Worm (Caenorhabditis elegans) whole organism, late embryonic: Measurements from ENCODE around the gene nekl-3.

Experiments used
- C38D4.7 ChIP-seq: fragments of 200-800 bp; sonication (Bioruptor generic); optimal IDR thresholded peaks from 2 replicates; lab custom pipeline; 2018; ENCODE audit warnings: mild to moderate bottlenecking, missing genetic modification characterization, moderate library complexity, missing compliant biosample characterization
- F13H6.1 ChIP-seq: sonication (generic microtip); optimal IDR thresholded peaks from 2 replicates; lab custom pipeline; 2016; ENCODE audit warnings: missing genetic modification characterization, missing compliant biosample characterization
- K02D7.2 ChIP-seq: sonication (generic microtip); optimal IDR thresholded peaks from 2 replicates; lab custom pipeline; 2017; ENCODE audit warnings: mild to moderate bottlenecking, missing genetic modification characterization, missing compliant biosample characterization
- Y22D7AL.16 ChIP-seq: sonication (generic microtip); optimal IDR thresholded peaks from 2 replicates; lab custom pipeline; 2016; ENCODE audit warnings: missing genetic modification characterization, missing compliant biosample characterization
- ceh-14 ChIP-seq: sonication (generic microtip); optimal IDR thresholded peaks from 2 replicates; lab custom pipeline; 2016; ENCODE audit warnings: missing genotype, missing genetic modification characterization, missing compliant biosample characterization
- ceh-19 ChIP-seq: fragments of 200-800 bp; sonication (Bioruptor generic); optimal IDR thresholded peaks from 2 replicates; lab custom pipeline; 2018; ENCODE audit warnings: mild to moderate bottlenecking, missing genetic modification characterization, missing compliant biosample characterization
- ceh-2 ChIP-seq: sonication (generic microtip); optimal IDR thresholded peaks from 2 replicates; lab custom pipeline; 2016; ENCODE audit warnings: missing genotype, missing genetic modification characterization, missing compliant biosample characterization
- ceh-45 ChIP-seq: fragments of 200-800 bp; sonication (Bioruptor generic); IDR thresholded peaks from 2 replicates; pipeline ENCODE4 v1.3.6; 2022; ENCODE audit warnings: missing genetic modification reagents, missing genetic modification characterization, missing compliant biosample characterization
- ceh-48 ChIP-seq: sonication (generic microtip); optimal IDR thresholded peaks from 2 replicates; lab custom pipeline; 2016; ENCODE audit warnings: missing genetic modification characterization, inconsistent platforms, missing compliant biosample characterization
- ceh-9 ChIP-seq: sonication (generic microtip); optimal IDR thresholded peaks from 2 replicates; lab custom pipeline; 2016; ENCODE audit warnings: mild to moderate bottlenecking, missing genetic modification characterization, inconsistent platforms, missing compliant biosample characterization
- che-1 ChIP-seq: sonication (generic microtip); optimal IDR thresholded peaks from 2 replicates; lab custom pipeline; 2016; ENCODE audit warnings: mild to moderate bottlenecking, missing genetic modification characterization, missing compliant biosample characterization
- dve-1 ChIP-seq: sonication (generic microtip); optimal IDR thresholded peaks from 2 replicates; lab custom pipeline; 2017; ENCODE audit warnings: antibody characterized with exemption, mild to moderate bottlenecking, missing genetic modification characterization, missing compliant biosample characterization
- elt-2 ChIP-seq: sonication (generic microtip); optimal IDR thresholded peaks from 2 replicates; lab custom pipeline; 2016; ENCODE audit warnings: missing genetic modification reagents, missing genetic modification characterization, missing compliant biosample characterization
- eyg-1 ChIP-seq: sonication (generic microtip); optimal IDR thresholded peaks from 2 replicates; lab custom pipeline; 2016; ENCODE audit warnings: missing genotype, missing genetic modification characterization, missing compliant biosample characterization
- fkh-6 ChIP-seq: sonication (generic microtip); optimal IDR thresholded peaks from 2 replicates; lab custom pipeline; 2016; ENCODE audit warnings: missing genetic modification characterization, missing compliant biosample characterization
- gmeb-2 ChIP-seq: sonication (generic microtip); optimal IDR thresholded peaks from 2 replicates; lab custom pipeline; 2016; ENCODE audit warnings: missing genetic modification characterization, inconsistent platforms, missing compliant biosample characterization
- hlh-13 ChIP-seq: fragments of 200-800 bp; sonication (Bioruptor generic); optimal IDR thresholded peaks from 2 replicates; lab custom pipeline; 2018; ENCODE audit warnings: mild to moderate bottlenecking, missing genetic modification characterization, missing compliant biosample characterization
- hlh-15 ChIP-seq: sonication (generic microtip); optimal IDR thresholded peaks from 2 replicates; lab custom pipeline; 2016; ENCODE audit warnings: missing genetic modification characterization, missing compliant biosample characterization
- hlh-6 ChIP-seq: sonication (generic microtip); optimal IDR thresholded peaks from 2 replicates; lab custom pipeline; 2016; ENCODE audit warnings: missing genotype, missing genetic modification characterization, missing compliant biosample characterization
- hlh-8 ChIP-seq: sonication (generic microtip); optimal IDR thresholded peaks from 2 replicates; lab custom pipeline; 2016; ENCODE audit warnings: missing genotype, missing genetic modification characterization, missing compliant biosample characterization
- lin-11 ChIP-seq: fragments of 200-800 bp; sonication (Bioruptor generic); optimal IDR thresholded peaks from 2 replicates; lab custom pipeline; 2018; ENCODE audit warnings: mild to moderate bottlenecking, missing genetic modification characterization, missing compliant biosample characterization
- madf-2 ChIP-seq: sonication (generic microtip); optimal IDR thresholded peaks from 2 replicates; lab custom pipeline; 2017; ENCODE audit warnings: missing genetic modification characterization, missing compliant biosample characterization
- nfya-1 ChIP-seq: sonication (generic microtip); optimal IDR thresholded peaks from 2 replicates; lab custom pipeline; 2017; ENCODE audit warnings: missing genetic modification characterization, mild to moderate bottlenecking, missing compliant biosample characterization, antibody characterized with exemption, moderate library complexity
- nhr-232 ChIP-seq: sonication (generic microtip); optimal IDR thresholded peaks from 2 replicates; lab custom pipeline; 2016; ENCODE audit warnings: missing genetic modification characterization, missing compliant biosample characterization
- npax-4 ChIP-seq: sonication (generic microtip); optimal IDR thresholded peaks from 2 replicates; lab custom pipeline; 2016; ENCODE audit warnings: missing genetic modification characterization, missing compliant biosample characterization
- pros-1 ChIP-seq: fragments of 150-350 bp; optimal IDR thresholded peaks from 2 replicates; lab custom pipeline; 2014; ENCODE audit warnings: missing biosample characterization, missing genetic modification reagents, missing genetic modification characterization
- ref-2 ChIP-seq: sonication (generic microtip); optimal IDR thresholded peaks from 2 replicates; lab custom pipeline; 2016; ENCODE audit warnings: missing genetic modification characterization, missing compliant biosample characterization
- rnt-1 ChIP-seq: sonication (generic microtip); optimal IDR thresholded peaks from 2 replicates; lab custom pipeline; 2016; ENCODE audit warnings: missing genetic modification characterization, missing compliant biosample characterization
- sox-2 ChIP-seq: fragments of 200-800 bp; sonication (Bioruptor generic); IDR thresholded peaks from 2 replicates; pipeline ENCODE4 v1.3.6; 2022; ENCODE audit warnings: missing genetic modification reagents, missing genetic modification characterization, missing compliant biosample characterization
- sox-4 ChIP-seq: sonication (generic microtip); optimal IDR thresholded peaks from 2 replicates; lab custom pipeline; 2017; ENCODE audit warnings: mild to moderate bottlenecking, missing genetic modification characterization, inconsistent platforms, missing compliant biosample characterization
- tbx-7 ChIP-seq: sonication (generic microtip); optimal IDR thresholded peaks from 2 replicates; lab custom pipeline; 2016; ENCODE audit warnings: missing genotype, missing genetic modification characterization, missing compliant biosample characterization
- ttx-3 ChIP-seq: sonication (generic microtip); optimal IDR thresholded peaks from 2 replicates; lab custom pipeline; 2016; ENCODE audit warnings: missing genetic modification reagents, missing genetic modification characterization, missing compliant biosample characterization
- unc-3 ChIP-seq, 2 experiments: fragments of 200-800 bp in 1 of 2; sonication (Bioruptor generic) in 1 of 2; sonication (generic microtip) in 1 of 2; conservative IDR thresholded peaks in 1 of 2; optimal IDR thresholded peaks in 1 of 2; 2 replicates each; pipeline versions ENCODE4 v1.3.6 to Lab custom; 2016 to 2022; ENCODE audit warnings: missing compliant biosample characterization in 2 of 2, missing genetic modification characterization in 2 of 2, missing genetic modification reagents in 1 of 2
- unc-42 ChIP-seq: sonication (generic microtip); optimal IDR thresholded peaks from 2 replicates; lab custom pipeline; 2016; ENCODE audit warnings: missing genotype, missing genetic modification characterization, missing compliant biosample characterization
- unc-55 ChIP-seq: sonication (generic microtip); optimal IDR thresholded peaks from 2 replicates; lab custom pipeline; 2017; ENCODE audit warnings: missing biosample characterization, missing genetic modification reagents, missing genetic modification characterization
- zip-5 ChIP-seq: sonication (generic microtip); optimal IDR thresholded peaks from 2 replicates; lab custom pipeline; 2016; ENCODE audit warnings: missing genetic modification characterization, missing compliant biosample characterization

nekl-3 gene

ce11 chrX:12378293-12378692 lies 13.0 kb downstream of the nekl-3 start, which contains the start of gene glb-13:
glb-13 (minus strand) TSS chrX:12378393.
- TF ChIP-seq fkh-6 (tag; lab: Kevin White, UChicago): no peak
- no peak for TF ChIP-seq eyg-1 (tag; lab: Kevin White, UChicago)
- no peak for TF ChIP-seq ceh-19 (GFP tag; lab: Kevin White, UChicago)
- TF ChIP-seq unc-3 (GFP tag; conservative IDR thresholded peaks at IDR 0.05; lab: Robert Waterston, UW): no peak
- TF ChIP-seq unc-3 (tag; optimal IDR thresholded peaks at IDR 0.05; lab: Kevin White, UChicago): no peak
- TF ChIP-seq hlh-13: no peak
- no peak for TF ChIP-seq ceh-48 (tag; lab: Kevin White, UChicago)
- no peak for TF ChIP-seq npax-4 (tag; lab: Kevin White, UChicago)
- TF ChIP-seq pros-1 (tag; lab: Kevin White, UChicago): no peak
- TF ChIP-seq nfya-1 (tag; lab: Kevin White, UChicago): no peak
- TF ChIP-seq rnt-1 (tag; lab: Kevin White, UChicago): no peak
- TF ChIP-seq ceh-14 (tag; lab: Kevin White, UChicago): no peak
- no peak for TF ChIP-seq lin-11 (tag; lab: Kevin White, UChicago)
- TF ChIP-seq nhr-232: no peak
- TF ChIP-seq zip-5 (tag; lab: Kevin White, UChicago): no peak
- no peak for TF ChIP-seq che-1 (tag; lab: Kevin White, UChicago)
- no peak for TF ChIP-seq elt-2 (tag; lab: Kevin White, UChicago)
- no peak for TF ChIP-seq unc-55 (GFP tag; lab: Kevin White, UChicago)
- no peak for TF ChIP-seq gmeb-2
- no peak for TF ChIP-seq ceh-2 (tag; lab: Kevin White, UChicago)

DNA sequence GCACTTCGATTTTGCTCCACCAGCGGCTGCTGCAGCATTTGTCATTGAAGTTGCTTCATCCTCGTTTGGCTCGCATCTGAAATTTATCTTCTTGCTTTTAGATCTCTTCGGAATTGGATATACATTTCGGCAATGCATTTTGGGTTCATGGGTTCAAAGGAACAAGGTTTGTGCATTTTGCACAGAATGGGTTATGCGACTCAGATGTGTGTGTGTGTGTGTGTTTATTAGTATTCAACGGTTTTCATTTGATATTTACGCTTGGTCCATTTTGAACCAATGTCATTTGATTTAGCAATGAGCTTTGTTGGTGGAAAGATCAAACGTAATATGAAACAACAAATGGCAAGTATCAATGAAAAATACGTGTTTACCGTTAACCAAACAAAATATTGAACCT lies 15.5 kb downstream of the nekl-3 start:
- TF ChIP-seq lin-11 (tag; lab: Kevin White, UChicago) (no peak), tbx-7 (tag; lab: Kevin White, UChicago) (no peak), Y22D7AL.16 (tag; lab: Kevin White, UChicago) (no peak), rnt-1 (tag; lab: Kevin White, UChicago) (no peak), unc-42 (tag; lab: Kevin White, UChicago) (no peak), dve-1 (tag; lab: Kevin White, UChicago) (no peak), C38D4.7 (no peak), ceh-9 (tag; lab: Kevin White, UChicago) (no peak), gmeb-2 (no peak), sox-4 (tag; lab: Kevin White, UChicago) (no peak)

DNA sequence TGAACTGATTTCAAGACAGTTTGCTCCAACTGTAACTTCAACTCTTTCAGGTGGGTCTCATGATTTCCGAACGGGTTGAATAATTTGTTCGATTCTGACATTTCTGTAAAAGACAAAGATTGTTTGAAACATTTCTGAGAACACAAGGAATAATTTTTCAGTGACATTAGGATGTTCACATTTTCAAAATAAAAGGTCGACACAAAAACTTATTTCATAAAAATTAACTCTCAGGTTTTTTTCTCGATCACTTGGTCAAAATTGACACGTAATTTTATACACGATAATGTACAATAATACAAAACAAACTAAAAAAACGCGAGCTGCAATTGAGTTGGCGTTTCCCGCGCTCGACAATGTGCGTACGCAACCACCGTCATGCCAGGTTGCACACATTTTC lies 20.0 kb downstream of the nekl-3 start, which contains the start of gene rif-1.2:
TSS of gene rif-1.2 (minus strand) at position 101 of the 400 bp plus-strand sequence.
- TF ChIP-seq sox-2 (GFP tag; lab: Robert Waterston, UW) (no peak), nhr-232 (no peak), ref-2 (no peak), madf-2 (tag; lab: Kevin White, UChicago) (no peak), nfya-1 (tag; lab: Kevin White, UChicago) (no peak), eyg-1 (tag; lab: Kevin White, UChicago) (no peak), hlh-13 (no peak), ttx-3 (tag; lab: Kevin White, UChicago) (no peak), hlh-15 (tag; lab: Kevin White, UChicago) (no peak), hlh-8 (tag; lab: Kevin White, UChicago) (no peak), unc-3 (GFP tag; conservative IDR thresholded peaks at IDR 0.05; lab: Robert Waterston, UW) (no peak), unc-3 (tag; optimal IDR thresholded peaks at IDR 0.05; lab: Kevin White, UChicago) (no peak), K02D7.2 (no peak), ceh-45 (GFP tag; lab: Robert Waterston, UW) (no peak), sox-4 (tag; lab: Kevin White, UChicago) (no peak), hlh-6 (tag; lab: Kevin White, UChicago) (no peak), F13H6.1 (tag; lab: Kevin White, UChicago) (no peak)
